Worm (Caenorhabditis elegans) whole organism, L2 larva: Measurements from ENCODE around the gene T28A11.20.

Experiments used
- ama-1 ChIP-seq: fragments of 150-350 bp; optimal IDR thresholded peaks from 2 replicates; lab custom pipeline; 2018; ENCODE audit warnings: inconsistent platforms
- blmp-1 ChIP-seq: sonication (generic microtip); optimal IDR thresholded peaks from 2 replicates; lab custom pipeline; 2017; ENCODE audit warnings: missing genetic modification characterization, mild to moderate bottlenecking, missing compliant biosample characterization, antibody characterized with exemption, moderate library complexity; ENCODE audit not compliant: insufficient read depth
- gmeb-1 ChIP-seq: fragments of 150-350 bp; optimal IDR thresholded peaks from 2 replicates; lab custom pipeline; 2014; ENCODE audit warnings: missing biosample characterization, missing genetic modification characterization
- lsy-2 ChIP-seq, 2 experiments: fragments of 150-350 bp in 1 of 2; sonication (generic microtip) in 1 of 2; optimal IDR thresholded peaks; 2 replicates each; lab custom pipeline; 2014 to 2017; ENCODE audit warnings: missing biosample characterization in 2 of 2, missing genetic modification characterization in 2 of 2
- nhr-25 ChIP-seq: fragments of 150-350 bp; sonication (generic microtip); optimal IDR thresholded peaks from 3 replicates; lab custom pipeline; 2014; ENCODE audit warnings: missing biosample characterization, missing genetic modification characterization
- unc-55 ChIP-seq: fragments of 150-350 bp; sonication (generic microtip); optimal IDR thresholded peaks from 3 replicates; lab custom pipeline; 2014; ENCODE audit warnings: missing biosample characterization, missing genetic modification reagents, missing genetic modification characterization

DNA sequence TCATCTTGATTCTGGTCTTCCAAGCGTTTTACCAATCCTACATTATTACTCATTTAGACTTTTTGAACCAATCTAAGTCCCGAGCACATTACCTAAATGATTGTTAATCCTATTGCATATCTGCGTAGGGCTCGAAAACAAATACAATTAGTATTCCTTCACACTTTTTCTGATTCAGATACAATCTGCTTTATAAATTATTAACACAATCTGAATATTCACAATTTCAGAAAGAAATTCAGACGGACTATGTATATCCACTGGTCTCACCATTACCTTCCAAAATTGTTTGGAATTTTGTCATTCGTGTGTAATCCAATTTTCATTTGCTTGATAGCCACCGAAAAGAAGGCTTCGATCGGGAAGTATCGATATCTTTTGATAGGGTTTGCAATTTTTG, 31.9 kb downstream of the T28A11.20 start, which contains the start of gene srj-11:
- no peak for TF ChIP-seq blmp-1 (tag; lab: Kevin White, UChicago)
- TF ChIP-seq gmeb-1 (tag; lab: Kevin White, UChicago), result no peak
- no peak for TF ChIP-seq lsy-2 (tag; optimal IDR thresholded peaks at IDR 0.05; lab: Kevin White, UChicago)
- no peak for TF ChIP-seq nhr-25 (tag; lab: Kevin White, UChicago)
- no peak for TF ChIP-seq unc-55 (GFP tag; lab: Kevin White, UChicago)
- no peak for TF ChIP-seq ama-1 (lab: Kevin White, UChicago)
